Fruit fly (Drosophila melanogaster) whole organism, embryonic: Measurements from ENCODE around the gene velo.
A peak's percentile ranks its signal among the peaks of the same experiment; 100 is the strongest.

Experiments
- Aef1 ChIP-seq: fragments of 200-800 bp; sonication (Bioruptor generic); IDR thresholded peaks from 3 replicates; pipeline ENCODE4 v1.3.6; 2022; ENCODE audit warnings: missing biosample characterization, missing genetic modification characterization
- Atf6 ChIP-seq: fragments of 200-800 bp; sonication (Bioruptor generic); IDR thresholded peaks from 2 replicates; pipeline ENCODE4 v1.3.6; 2022; ENCODE audit warnings: missing biosample characterization, missing genetic modification characterization
- CG10462 ChIP-seq: fragments of 200-800 bp; sonication (Bioruptor generic); optimal IDR thresholded peaks from 2 replicates; lab custom pipeline; 2016; ENCODE audit warnings: missing biosample characterization, missing genetic modification characterization
- CG13296 ChIP-seq: fragments of 200-800 bp; sonication (Bioruptor generic); optimal IDR thresholded peaks from 3 replicates; lab custom pipeline; 2018; ENCODE audit warnings: missing biosample characterization, mild to moderate bottlenecking, missing genetic modification characterization
- CG14014 ChIP-seq: fragments of 200-800 bp; sonication (Bioruptor generic); IDR thresholded peaks from 2 replicates; pipeline ENCODE4 v1.3.6; 2022; ENCODE audit warnings: missing biosample characterization, missing genetic modification characterization
- CG17361 ChIP-seq: fragments of 200-800 bp; sonication (Bioruptor generic); IDR thresholded peaks from 3 replicates; pipeline ENCODE4 v1.3.6; 2022; ENCODE audit warnings: missing biosample characterization, missing genetic modification characterization
- CG18262 ChIP-seq: fragments of 200-800 bp; optimal IDR thresholded peaks from 3 replicates; lab custom pipeline; 2019; ENCODE audit warnings: missing biosample characterization, mild to moderate bottlenecking, missing genetic modification characterization, moderate library complexity
- CG18599 ChIP-seq: fragments of 200-800 bp; sonication (Bioruptor generic); optimal IDR thresholded peaks from 3 replicates; lab custom pipeline; 2017; ENCODE audit warnings: missing biosample characterization, missing genetic modification characterization, mild to moderate bottlenecking, moderate library complexity, missing genetic modification reagents
- CG30403 ChIP-seq: fragments of 200-800 bp; sonication (Bioruptor generic); optimal IDR thresholded peaks from 3 replicates; lab custom pipeline; 2016; ENCODE audit warnings: missing biosample characterization, missing genetic modification characterization
- CG32772 ChIP-seq: fragments of 200-800 bp; sonication (Bioruptor generic); IDR thresholded peaks from 2 replicates; pipeline ENCODE4 v1.3.6; 2022; ENCODE audit warnings: missing biosample characterization, missing genetic modification characterization
- CG3726 ChIP-seq: fragments of 200-800 bp; sonication (Bioruptor generic); IDR thresholded peaks from 3 replicates; pipeline ENCODE4, ENCODE4 v1.3.6; 2022; ENCODE audit warnings: missing biosample characterization, missing genetic modification characterization
- CG4617 ChIP-seq: fragments of 200-800 bp; sonication (Bioruptor generic); optimal IDR thresholded peaks from 3 replicates; lab custom pipeline; 2016; ENCODE audit warnings: missing biosample characterization, missing genetic modification characterization, borderline replicate concordance
- CG8089 ChIP-seq: fragments of 200-800 bp; sonication (Bioruptor generic); optimal IDR thresholded peaks from 3 replicates; lab custom pipeline; 2016; ENCODE audit warnings: missing biosample characterization, missing genetic modification characterization
- CG8478 ChIP-seq: fragments of >200 bp; optimal IDR thresholded peaks from 2 replicates; lab custom pipeline; 2018
- CG9609 ChIP-seq: fragments of 200-800 bp; sonication (Bioruptor generic); optimal IDR thresholded peaks from 3 replicates; lab custom pipeline; 2016; ENCODE audit warnings: missing biosample characterization, missing genetic modification characterization
- CG9817 ChIP-seq: fragments of 200-800 bp; sonication (Bioruptor generic); optimal IDR thresholded peaks from 2 replicates; lab custom pipeline; 2018; ENCODE audit warnings: missing biosample characterization, mild to moderate bottlenecking, missing genetic modification characterization, moderate library complexity
- CTCF ChIP-seq: fragments of 200-800 bp; sonication (Bioruptor generic); optimal IDR thresholded peaks from 2 replicates; lab custom pipeline; 2017; ENCODE audit warnings: missing biosample characterization, mild to moderate bottlenecking, missing genetic modification characterization, moderate library complexity
- CrebB ChIP-seq: fragments of 200-800 bp; sonication (Bioruptor generic); optimal IDR thresholded peaks from 3 replicates; lab custom pipeline; 2018; ENCODE audit warnings: missing biosample characterization, mild to moderate bottlenecking, missing genetic modification characterization
- D19B ChIP-seq: fragments of 200-800 bp; sonication (Bioruptor generic); optimal IDR thresholded peaks from 2 replicates; lab custom pipeline; 2017; ENCODE audit warnings: missing biosample characterization, mild to moderate bottlenecking, missing genetic modification characterization
- Dek ChIP-seq: fragments of 200-800 bp; sonication (Bioruptor generic); optimal IDR thresholded peaks from 3 replicates; lab custom pipeline; 2019; ENCODE audit warnings: missing biosample characterization, mild to moderate bottlenecking, missing genetic modification characterization, moderate library complexity
- Dip3 ChIP-seq: fragments of 200-800 bp; sonication (Bioruptor generic); optimal IDR thresholded peaks from 3 replicates; lab custom pipeline; 2016; ENCODE audit warnings: missing biosample characterization, missing genetic modification characterization
- Drgx ChIP-seq: fragments of 200-800 bp; sonication (Bioruptor generic); IDR thresholded peaks from 2 replicates; pipeline ENCODE4 v1.3.6; 2022; ENCODE audit warnings: missing biosample characterization, missing genetic modification characterization
- HmgD ChIP-seq: fragments of 200-800 bp; sonication (Bioruptor generic); optimal IDR thresholded peaks from 3 replicates; lab custom pipeline; 2016; ENCODE audit warnings: missing biosample characterization, missing genetic modification characterization
- Hmr ChIP-seq: fragments of 200-800 bp; sonication (Bioruptor generic); optimal IDR thresholded peaks from 3 replicates; lab custom pipeline; 2017; ENCODE audit warnings: mild to moderate bottlenecking, missing biosample characterization, missing genetic modification reagents, missing genetic modification characterization
- Neu2 ChIP-seq: fragments of 200-800 bp; sonication (Bioruptor generic); optimal IDR thresholded peaks from 3 replicates; lab custom pipeline; 2016; ENCODE audit warnings: missing biosample characterization, missing genetic modification characterization, borderline replicate concordance
- Rfx ChIP-seq: fragments of 200-800 bp; sonication (Bioruptor generic); IDR thresholded peaks from 2 replicates; pipeline ENCODE4 v1.3.6; 2022; ENCODE audit warnings: missing biosample characterization, missing genetic modification characterization
- Sry-δ ChIP-seq: fragments of 200-800 bp; sonication (Bioruptor generic); optimal IDR thresholded peaks from 2 replicates; lab custom pipeline; 2016; ENCODE audit warnings: missing biosample characterization, missing genetic modification characterization
- YL-1 ChIP-seq: fragments of 200-800 bp; sonication (Bioruptor generic); optimal IDR thresholded peaks from 3 replicates; lab custom pipeline; 2017; ENCODE audit warnings: missing biosample characterization, mild to moderate bottlenecking, missing genetic modification characterization
- abd-A ChIP-seq: fragments of 200-800 bp; sonication (Bioruptor generic); optimal IDR thresholded peaks from 3 replicates; lab custom pipeline; 2019; ENCODE audit warnings: missing biosample characterization, mild to moderate bottlenecking, missing genetic modification characterization, moderate library complexity
- ap ChIP-seq: fragments of 200-800 bp; sonication (Bioruptor generic); IDR thresholded peaks from 2 replicates; pipeline ENCODE4 v1.3.6; 2022; ENCODE audit warnings: missing biosample characterization, missing genetic modification characterization
- bbx ChIP-seq: fragments of 200-800 bp; sonication (Bioruptor generic); IDR thresholded peaks from 2 replicates; pipeline ENCODE4 v1.3.6; 2022; ENCODE audit warnings: missing biosample characterization, missing genetic modification characterization; ENCODE audit not compliant: partially characterized antibody
- br ChIP-seq: fragments of >200 bp; optimal IDR thresholded peaks from 2 replicates; lab custom pipeline; 2017
- cas ChIP-seq: fragments of 200-800 bp; sonication (Bioruptor generic); IDR thresholded peaks from 2 replicates; pipeline ENCODE4 v1.3.6; 2022; ENCODE audit warnings: missing biosample characterization, missing genetic modification characterization
- chif ChIP-seq, 2 experiments: fragments of 200-800 bp; sonication (Bioruptor generic); optimal IDR thresholded peaks; 3 replicates each; lab custom pipeline; 2016; ENCODE audit warnings: missing biosample characterization in 2 of 2, missing genetic modification characterization in 2 of 2
- dati ChIP-seq: fragments of 200-800 bp; sonication (Bioruptor generic); IDR thresholded peaks from 2 replicates; pipeline ENCODE4 v1.3.6; 2022; ENCODE audit warnings: missing biosample characterization, missing genetic modification characterization
- dm ChIP-seq: fragments of 200-800 bp; sonication (Bioruptor generic); optimal IDR thresholded peaks from 3 replicates; lab custom pipeline; 2016; ENCODE audit warnings: missing biosample characterization, missing genetic modification characterization
- dysf ChIP-seq: fragments of 200-800 bp; sonication (Bioruptor generic); IDR thresholded peaks from 3 replicates; pipeline ENCODE4 v1.3.6; 2022; ENCODE audit warnings: missing biosample characterization, missing genetic modification characterization
- ems ChIP-seq: fragments of 200-800 bp; sonication (Bioruptor generic); optimal IDR thresholded peaks from 3 replicates; lab custom pipeline; 2016; ENCODE audit warnings: missing biosample characterization, missing genetic modification characterization
- eve ChIP-seq, 2 experiments: fragments of >200 bp; optimal IDR thresholded peaks; 2 replicates each; lab custom pipeline; 2017; ENCODE audit warnings: missing biosample characterization in 2 of 2, missing genetic modification characterization in 2 of 2
- fd96Cb ChIP-seq: fragments of 200-800 bp; sonication (Bioruptor generic); optimal IDR thresholded peaks from 2 replicates; lab custom pipeline; 2018; ENCODE audit warnings: missing biosample characterization, mild to moderate bottlenecking, missing genetic modification characterization, moderate library complexity
- gt ChIP-seq: fragments of 200-800 bp; sonication (Bioruptor generic); IDR thresholded peaks from 2 replicates; pipeline ENCODE4 v1.3.6; 2022; ENCODE audit warnings: missing biosample characterization, missing genetic modification characterization
- hth ChIP-seq: fragments of >200 bp; optimal IDR thresholded peaks from 2 replicates; lab custom pipeline; 2017; ENCODE audit warnings: inconsistent platforms
- maf-S ChIP-seq: fragments of 200-800 bp; sonication (Bioruptor generic); optimal IDR thresholded peaks from 2 replicates; lab custom pipeline; 2016; ENCODE audit warnings: missing biosample characterization, missing genetic modification characterization
- nmo ChIP-seq: fragments of 200-800 bp; sonication (Bioruptor generic); optimal IDR thresholded peaks from 2 replicates; lab custom pipeline; 2018; ENCODE audit warnings: missing biosample characterization, mild to moderate bottlenecking, missing genetic modification characterization, moderate library complexity
- oc ChIP-seq: fragments of 200-800 bp; sonication (Bioruptor generic); optimal IDR thresholded peaks from 2 replicates; lab custom pipeline; 2018; ENCODE audit warnings: missing biosample characterization, mild to moderate bottlenecking, missing genetic modification characterization, moderate library complexity
- odd ChIP-seq: fragments of 200-800 bp; sonication (Bioruptor generic); optimal IDR thresholded peaks from 2 replicates; lab custom pipeline; 2017; ENCODE audit warnings: missing biosample characterization, mild to moderate bottlenecking, missing genetic modification characterization
- pan ChIP-seq, 4 experiments: fragments of >200 bp in 3 of 4; fragments of 200-800 bp in 1 of 4; sonication (Bioruptor generic) in 1 of 4; optimal IDR thresholded peaks in 3 of 4; IDR thresholded peaks in 1 of 4; 2 replicates each; pipeline versions ENCODE4 v1.3.6 to Lab custom; 2017 to 2022; ENCODE audit warnings: missing biosample characterization in 2 of 4, missing genetic modification characterization in 2 of 4, mixed read lengths in 1 of 4
- pros ChIP-seq: fragments of 200-800 bp; sonication (Bioruptor generic); optimal IDR thresholded peaks from 3 replicates; lab custom pipeline; 2019; ENCODE audit warnings: missing biosample characterization, mild to moderate bottlenecking, missing genetic modification characterization, moderate library complexity
- pzg ChIP-seq: fragments of 200-800 bp; sonication (Bioruptor generic); optimal IDR thresholded peaks from 3 replicates; lab custom pipeline; 2018; ENCODE audit warnings: missing biosample characterization, mild to moderate bottlenecking, missing genetic modification characterization, moderate library complexity
- shn ChIP-seq: fragments of 200-800 bp; sonication (Bioruptor generic); optimal IDR thresholded peaks from 3 replicates; lab custom pipeline; 2016; ENCODE audit warnings: missing biosample characterization, missing genetic modification characterization
- sob ChIP-seq: fragments of 200-800 bp; sonication (Bioruptor generic); IDR thresholded peaks from 2 replicates; pipeline ENCODE4 v1.3.6; 2022; ENCODE audit warnings: missing biosample characterization, missing genetic modification characterization
- stwl ChIP-seq: fragments of 200-800 bp; sonication (Bioruptor generic); optimal IDR thresholded peaks from 3 replicates; lab custom pipeline; 2018; ENCODE audit warnings: missing biosample characterization, mild to moderate bottlenecking, missing genetic modification characterization, moderate library complexity

The velo gene

DNA sequence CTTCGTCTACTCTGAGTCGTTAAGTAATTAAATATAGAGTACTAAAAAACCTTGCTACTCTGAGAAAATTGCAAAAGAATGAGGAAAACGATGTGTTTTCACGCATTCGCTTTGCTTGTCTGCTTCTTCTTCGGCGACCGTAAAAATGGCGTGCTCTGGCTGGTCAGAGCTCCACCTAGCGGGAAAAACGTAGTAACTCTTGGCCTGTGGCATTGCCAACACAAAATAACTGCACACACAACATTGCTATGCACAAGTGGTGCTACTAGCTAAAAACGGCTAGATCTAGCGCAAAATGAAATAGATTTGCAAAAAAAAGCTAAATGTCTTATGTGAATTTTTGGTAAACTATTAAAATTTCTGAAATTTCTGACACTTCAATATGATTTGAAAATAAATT, 5.4 kb downstream of the velo start (continued):
- TF ChIP-seq CG9817 (tag; lab: Kevin White, UChicago) (peak; percentile 42), chif (GFP tag; optimal IDR thresholded peaks at IDR 0.05; lab: Kevin White, UChicago) (peak in 1 of 2 experiments; percentile 40), Drgx (GFP tag; lab: Robert Waterston, UW) (0 out of 2 replicates have a peak, but pooled peaks have one; percentile 32), bbx (peak; percentile 71), CG4617 (GFP tag; lab: Kevin White, UChicago) (peak; percentile 49), oc (tag; lab: Kevin White, UChicago) (no peak), cas (GFP tag; lab: Robert Waterston, UW) (peak; percentile 24; the same call in 1 of the 2 replicates), pros (no peak), gt (GFP tag; lab: Robert Waterston, UW) (no peak), YL-1 (GFP tag; lab: Kevin White, UChicago) (peak; percentile 97), Atf6 (GFP tag; lab: Robert Waterston, UW) (peak; percentile 21; the same call in 1 of the 2 replicates), Dip3 (GFP tag; lab: Kevin White, UChicago) (peak; percentile 8), dysf (GFP tag; lab: Robert Waterston, UW) (peak; percentile 58), CG14014 (peak; percentile 73), Neu2 (GFP tag; lab: Kevin White, UChicago) (peak; percentile 60), dati (GFP tag; lab: Robert Waterston, UW) (no peak), CG30403 (peak; percentile 55), pzg (GFP tag; lab: Kevin White, UChicago) (peak; percentile 73), eve (GFP tag; optimal IDR thresholded peaks at IDR 0.05; lab: Kevin White, UChicago) (no peak), Rfx (peak; percentile 85), maf-S (no peak), CTCF (peak; percentile 96), CG3726 (GFP tag; lab: Robert Waterston, UW) (no peak), CG8478 (lab: Kevin White, UChicago) (no peak), CG17361 (GFP tag; lab: Robert Waterston, UW) (0 out of 3 replicates have a peak, but pooled peaks have one; percentile 48), HmgD (GFP tag; lab: Kevin White, UChicago) (peak; percentile 20), ap (no peak), Aef1 (GFP tag; lab: Robert Waterston, UW) (peak; percentile 30; the same call in 1 of the 3 replicates), sob (peak; percentile 76), fd96Cb (tag; lab: Kevin White, UChicago) (peak; percentile 17), CG13296 (GFP tag; lab: Kevin White, UChicago) (peak; percentile 33), CG18599 (no peak), stwl (tag; lab: Kevin White, UChicago) (peak; percentile 80), odd (no peak), CG10462 (GFP tag; lab: Kevin White, UChicago) (no peak), shn (GFP tag; lab: Kevin White, UChicago) (peak; percentile 37), CG32772 (GFP tag; lab: Robert Waterston, UW) (no peak; the same call in 1 of the 2 replicates), hth (no peak), CG9609 (GFP tag; lab: Kevin White, UChicago) (peak; percentile 34), Hmr (GFP tag; lab: Kevin White, UChicago) (peak; percentile 56), Dek (tag; lab: Kevin White, UChicago) (no peak), dm (peak; percentile 94), CrebB (tag; lab: Kevin White, UChicago) (no peak), br (no peak), nmo (GFP tag; lab: Kevin White, UChicago) (peak; percentile 81), abd-A (tag; lab: Kevin White, UChicago) (peak; percentile 23), D19B (GFP tag; lab: Kevin White, UChicago) (no peak), ems (GFP tag; lab: Kevin White, UChicago) (peak; percentile 27), CG18262 (tag; lab: Kevin White, UChicago) (peak; percentile 35), Sry-δ (GFP tag; lab: Kevin White, UChicago) (peak; percentile 62), CG8089 (GFP tag; lab: Kevin White, UChicago) (no peak), pan (optimal IDR thresholded peaks at IDR 0.05; lab: Kevin White, UChicago) (no peak), pan (GFP tag; optimal IDR thresholded peaks at IDR 0.05 in 1 of 2, IDR thresholded peaks at IDR 0.05 in 1 of 2) (peak in 1 of 2 experiments; percentile 52)
